Fruit fly (Drosophila melanogaster) whole organism, embryonic: Measurements from ENCODE around the gene MICU3.

ENCODE experiments used
- Abd-B ChIP-seq: fragments of 200-800 bp; sonication (Bioruptor generic); optimal IDR thresholded peaks from 2 replicates; lab custom pipeline; 2018; ENCODE audit warnings: missing biosample characterization, mild to moderate bottlenecking, missing genetic modification characterization, moderate library complexity
- CG10959 ChIP-seq: fragments of 200-800 bp; sonication (Bioruptor generic); IDR thresholded peaks from 2 replicates; pipeline ENCODE4 v1.3.6; 2022; ENCODE audit warnings: missing biosample characterization, missing genetic modification characterization
- CG11695 ChIP-seq: fragments of 200-800 bp; sonication (Bioruptor generic); IDR thresholded peaks from 3 replicates; pipeline ENCODE4 v1.3.6; 2022; ENCODE audit warnings: missing biosample characterization, missing genetic modification characterization
- CG12659 ChIP-seq: fragments of 200-800 bp; sonication (Bioruptor generic); optimal IDR thresholded peaks from 3 replicates; lab custom pipeline; 2017; ENCODE audit warnings: mild to moderate bottlenecking, missing biosample characterization, missing genetic modification reagents, missing genetic modification characterization
- CG13424 ChIP-seq: fragments of 200-800 bp; sonication (Bioruptor generic); optimal IDR thresholded peaks from 2 replicates; lab custom pipeline; 2019; ENCODE audit warnings: missing biosample characterization, mild to moderate bottlenecking, missing genetic modification characterization, moderate library complexity
- CG14667 ChIP-seq: fragments of 200-800 bp; sonication (Bioruptor generic); IDR thresholded peaks from 2 replicates; pipeline ENCODE4 v1.3.6; 2022; ENCODE audit warnings: missing biosample characterization, missing genetic modification characterization
- CG1602 ChIP-seq: fragments of 200-800 bp; sonication (Bioruptor generic); optimal IDR thresholded peaks from 3 replicates; lab custom pipeline; 2016; ENCODE audit warnings: missing biosample characterization, missing genetic modification characterization
- CG17802 ChIP-seq: fragments of 200-800 bp; sonication (Bioruptor generic); optimal IDR thresholded peaks from 2 replicates; lab custom pipeline; 2018; ENCODE audit warnings: missing biosample characterization, mild to moderate bottlenecking, missing genetic modification characterization, moderate library complexity
- CG18262 ChIP-seq: fragments of 200-800 bp; optimal IDR thresholded peaks from 3 replicates; lab custom pipeline; 2019; ENCODE audit warnings: missing biosample characterization, mild to moderate bottlenecking, missing genetic modification characterization, moderate library complexity
- CG18599 ChIP-seq: fragments of 200-800 bp; sonication (Bioruptor generic); optimal IDR thresholded peaks from 3 replicates; lab custom pipeline; 2017; ENCODE audit warnings: missing biosample characterization, missing genetic modification characterization, mild to moderate bottlenecking, moderate library complexity, missing genetic modification reagents
- CG2120 ChIP-seq: fragments of 200-800 bp; sonication (Bioruptor generic); optimal IDR thresholded peaks from 3 replicates; lab custom pipeline; 2016; ENCODE audit warnings: missing biosample characterization, missing genetic modification characterization
- CG34422 ChIP-seq: fragments of 200-800 bp; sonication (Bioruptor generic); IDR thresholded peaks from 3 replicates; pipeline ENCODE4 v1.3.6; 2022; ENCODE audit warnings: missing biosample characterization, missing genetic modification characterization
- CG4854 ChIP-seq: fragments of 200-800 bp; sonication (Bioruptor generic); optimal IDR thresholded peaks from 2 replicates; lab custom pipeline; 2016; ENCODE audit warnings: missing biosample characterization, missing genetic modification characterization, inconsistent platforms
- CG5953 ChIP-seq: fragments of 200-800 bp; sonication (Bioruptor generic); IDR thresholded peaks from 2 replicates; pipeline ENCODE4 v1.3.6; 2022; ENCODE audit warnings: missing biosample characterization, missing genetic modification characterization
- CG7839 ChIP-seq: fragments of 200-800 bp; sonication (Bioruptor generic); optimal IDR thresholded peaks from 3 replicates; lab custom pipeline; 2018; ENCODE audit warnings: missing biosample characterization, mild to moderate bottlenecking, missing genetic modification characterization, moderate library complexity
- CG7987 ChIP-seq: fragments of 200-800 bp; sonication (Bioruptor generic); optimal IDR thresholded peaks from 2 replicates; lab custom pipeline; 2018; ENCODE audit warnings: missing biosample characterization, mild to moderate bottlenecking, missing genetic modification characterization, moderate library complexity
- CG8281 ChIP-seq: fragments of 200-800 bp; sonication (Bioruptor generic); optimal IDR thresholded peaks from 2 replicates; lab custom pipeline; 2018; ENCODE audit warnings: missing biosample characterization, mild to moderate bottlenecking, missing genetic modification characterization, moderate library complexity
- CG9215 ChIP-seq: fragments of 200-800 bp; sonication (Bioruptor generic); IDR thresholded peaks from 2 replicates; pipeline ENCODE4 v1.3.6; 2022; ENCODE audit warnings: missing biosample characterization, missing genetic modification characterization
- CG9932 ChIP-seq: fragments of 200-800 bp; sonication (Bioruptor generic); IDR thresholded peaks from 2 replicates; pipeline ENCODE4 v1.3.6; 2022; ENCODE audit warnings: missing biosample characterization, missing genetic modification characterization
- Dek ChIP-seq: fragments of 200-800 bp; sonication (Bioruptor generic); optimal IDR thresholded peaks from 3 replicates; lab custom pipeline; 2019; ENCODE audit warnings: missing biosample characterization, mild to moderate bottlenecking, missing genetic modification characterization, moderate library complexity
- Dref ChIP-seq: fragments of 200-800 bp; sonication (Bioruptor generic); IDR thresholded peaks from 2 replicates; pipeline ENCODE4 v1.3.6; 2022; ENCODE audit warnings: missing biosample characterization, missing genetic modification characterization
- E2f1 ChIP-seq: fragments of 200-800 bp; sonication (Bioruptor generic); IDR thresholded peaks from 2 replicates; pipeline ENCODE4 v1.3.6; 2022; ENCODE audit warnings: missing biosample characterization, missing genetic modification characterization
- Ets65A ChIP-seq: fragments of 200-800 bp; sonication (Bioruptor generic); peaks from one replicate; lab custom pipeline; 2016; ENCODE audit warnings: missing biosample characterization, missing genetic modification characterization
- HmgZ ChIP-seq: fragments of 200-800 bp; sonication (Bioruptor generic); optimal IDR thresholded peaks from 2 replicates; lab custom pipeline; 2018; ENCODE audit warnings: missing biosample characterization, mild to moderate bottlenecking, missing genetic modification characterization
- Hr39 ChIP-seq: fragments of >200 bp; optimal IDR thresholded peaks from 2 replicates; lab custom pipeline; 2017
- Jarid2 ChIP-seq: fragments of 200-800 bp; sonication (Bioruptor generic); optimal IDR thresholded peaks from 3 replicates; lab custom pipeline; 2017; ENCODE audit warnings: mild to moderate bottlenecking, missing biosample characterization, missing genetic modification reagents, missing genetic modification characterization
- Lhr ChIP-seq: fragments of 200-800 bp; sonication (Bioruptor generic); optimal IDR thresholded peaks from 3 replicates; lab custom pipeline; 2017; ENCODE audit warnings: mild to moderate bottlenecking, missing biosample characterization, missing genetic modification reagents, missing genetic modification characterization
- NC2β ChIP-seq: fragments of 200-800 bp; sonication (Bioruptor generic); optimal IDR thresholded peaks from 2 replicates; lab custom pipeline; 2016; ENCODE audit warnings: missing biosample characterization, missing genetic modification characterization
- NFAT ChIP-seq: fragments of 200-800 bp; sonication (Bioruptor generic); IDR thresholded peaks from 2 replicates; pipeline ENCODE4 v1.3.6; 2022; ENCODE audit warnings: missing biosample characterization, missing genetic modification characterization
- Oaz ChIP-seq: fragments of 200-800 bp; sonication (Bioruptor generic); IDR thresholded peaks from 2 replicates; pipeline ENCODE4 v1.3.6; 2022; ENCODE audit warnings: missing biosample characterization, missing genetic modification characterization
- Rx ChIP-seq: fragments of 200-800 bp; sonication (Bioruptor generic); IDR thresholded peaks from 2 replicates; pipeline ENCODE4 v1.3.6; 2022; ENCODE audit warnings: missing biosample characterization, missing genetic modification characterization
- Side ChIP-seq: fragments of 200-800 bp; sonication (Bioruptor generic); optimal IDR thresholded peaks from 2 replicates; lab custom pipeline; 2016; ENCODE audit warnings: missing biosample characterization, missing genetic modification characterization
- Sry-δ ChIP-seq: fragments of 200-800 bp; sonication (Bioruptor generic); optimal IDR thresholded peaks from 2 replicates; lab custom pipeline; 2016; ENCODE audit warnings: missing biosample characterization, missing genetic modification characterization
- Tbp ChIP-seq: fragments of >200 bp; optimal IDR thresholded peaks from 2 replicates; lab custom pipeline; 2018; ENCODE audit warnings: missing biosample characterization, missing genetic modification characterization
- Trl ChIP-seq, 3 experiments: fragments of >200 bp in 2 of 3; fragments of 200-800 bp in 1 of 3; sonication (Bioruptor generic) in 1 of 3; optimal IDR thresholded peaks; 2 replicates in 1 of 3; 3 replicates in 2 of 3; lab custom pipeline; 2016 to 2017; ENCODE audit warnings: missing biosample characterization in 1 of 3, missing genetic modification characterization in 1 of 3
- Usf ChIP-seq: fragments of 200-800 bp; sonication (Bioruptor generic); optimal IDR thresholded peaks from 2 replicates; lab custom pipeline; 2017; ENCODE audit warnings: missing genotype, missing biosample characterization, missing genetic modification characterization
- ab ChIP-seq: fragments of 200-800 bp; sonication (Bioruptor generic); optimal IDR thresholded peaks from 2 replicates; lab custom pipeline; 2016; ENCODE audit warnings: missing biosample characterization, missing genetic modification characterization
- bbx ChIP-seq: fragments of 200-800 bp; sonication (Bioruptor generic); IDR thresholded peaks from 2 replicates; pipeline ENCODE4 v1.3.6; 2022; ENCODE audit warnings: missing biosample characterization, missing genetic modification characterization; ENCODE audit not compliant: partially characterized antibody
- croc ChIP-seq: fragments of 200-800 bp; sonication (Bioruptor generic); conservative IDR thresholded peaks from 3 replicates; pipeline ENCODE4 v1.3.6; 2022; ENCODE audit warnings: missing biosample characterization, missing genetic modification characterization
- en ChIP-seq: fragments of 200-800 bp; sonication (Bioruptor generic); optimal IDR thresholded peaks from 2 replicates; lab custom pipeline; 2016; ENCODE audit warnings: missing biosample characterization, missing genetic modification characterization
- kni ChIP-seq: fragments of 200-800 bp; sonication (Bioruptor generic); optimal IDR thresholded peaks from 3 replicates; lab custom pipeline; 2017; ENCODE audit warnings: mild to moderate bottlenecking, missing biosample characterization, missing genetic modification reagents, missing genetic modification characterization
- psq ChIP-seq: fragments of 200-800 bp; sonication (Bioruptor generic); optimal IDR thresholded peaks from 2 replicates; lab custom pipeline; 2017; ENCODE audit warnings: missing biosample characterization, missing genetic modification characterization
- scrt ChIP-seq: fragments of 200-800 bp; sonication (Bioruptor generic); optimal IDR thresholded peaks from 2 replicates; lab custom pipeline; 2018; ENCODE audit warnings: missing biosample characterization, mild to moderate bottlenecking, missing genetic modification characterization, moderate library complexity
- sens ChIP-seq: fragments of 200-800 bp; sonication (Bioruptor generic); peaks from one replicate; lab custom pipeline; 2016; ENCODE audit warnings: missing biosample characterization, missing genetic modification characterization
- shn ChIP-seq: fragments of 200-800 bp; sonication (Bioruptor generic); optimal IDR thresholded peaks from 3 replicates; lab custom pipeline; 2016; ENCODE audit warnings: missing biosample characterization, missing genetic modification characterization
- sima ChIP-seq: fragments of 200-800 bp; sonication (Bioruptor generic); optimal IDR thresholded peaks from 2 replicates; lab custom pipeline; 2016; ENCODE audit warnings: missing biosample characterization, missing genetic modification characterization
- ssp ChIP-seq: fragments of 200-800 bp; sonication (Bioruptor generic); IDR thresholded peaks from 2 replicates; pipeline ENCODE4 v1.3.6; 2022; ENCODE audit warnings: missing biosample characterization, missing genetic modification characterization
- stwl ChIP-seq: fragments of 200-800 bp; sonication (Bioruptor generic); optimal IDR thresholded peaks from 3 replicates; lab custom pipeline; 2018; ENCODE audit warnings: missing biosample characterization, mild to moderate bottlenecking, missing genetic modification characterization, moderate library complexity
- trh ChIP-seq: fragments of 200-800 bp; sonication (Bioruptor generic); optimal IDR thresholded peaks from 2 replicates; lab custom pipeline; 2016; ENCODE audit warnings: missing biosample characterization, missing genetic modification characterization
- twi ChIP-seq: fragments of 200-800 bp; optimal IDR thresholded peaks from 2 replicates; lab custom pipeline; 2019; ENCODE audit warnings: missing biosample characterization, mild to moderate bottlenecking, missing genetic modification characterization, moderate library complexity
- z ChIP-seq: fragments of 200-800 bp; sonication (Bioruptor generic); IDR thresholded peaks from 3 replicates; pipeline ENCODE4 v1.3.6; 2022; ENCODE audit warnings: missing biosample characterization, missing genetic modification characterization

The MICU3 gene

dm6 chr3R:19890340-19890998 lies 43.4 kb downstream of the MICU3 start, which contains the start of gene CG4733 (continued):
- TF ChIP-seq HmgZ (tag; lab: Kevin White, UChicago): no peak
- TF ChIP-seq croc (GFP tag; lab: Robert Waterston, UW): no peak
- no peak for TF ChIP-seq psq (GFP tag; lab: Kevin White, UChicago)
- no peak for TF ChIP-seq Abd-B (GFP tag; lab: Kevin White, UChicago)
- no peak for TF ChIP-seq ab
- no peak for TF ChIP-seq CG18599 (GFP tag; lab: Kevin White, UChicago)
- no peak for TF ChIP-seq Tbp
- TF ChIP-seq Lhr (GFP tag; lab: Kevin White, UChicago): no peak
- TF ChIP-seq Ets65A (GFP tag; lab: Kevin White, UChicago): peak; percentile 67
- no peak for TF ChIP-seq CG5953
- peak; percentile 31 for TF ChIP-seq CG12659
- no peak for TF ChIP-seq ssp (GFP tag; lab: Robert Waterston, UW)
- no peak for TF ChIP-seq CG9215 (GFP tag; lab: Robert Waterston, UW)
- no peak for TF ChIP-seq kni
- no peak for TF ChIP-seq trh
- TF ChIP-seq CG9932 (GFP tag; lab: Robert Waterston, UW): 0 out of 2 replicates have a peak, but pooled peaks have one; percentile 11
- no peak for TF ChIP-seq scrt (GFP tag; lab: Kevin White, UChicago)
- TF ChIP-seq CG7987: no peak
- 0 out of 2 replicates have a peak, but pooled peaks have one; percentile 17 for TF ChIP-seq bbx
- TF ChIP-seq CG8281 (tag; lab: Kevin White, UChicago): no peak
- no peak for TF ChIP-seq CG4854
- no peak for TF ChIP-seq CG14667 (GFP tag; lab: Robert Waterston, UW)
- peak; percentile 5 for TF ChIP-seq shn (GFP tag; lab: Kevin White, UChicago)
- no peak for TF ChIP-seq sima (GFP tag; lab: Kevin White, UChicago)
- TF ChIP-seq Hr39 (lab: Kevin White, UChicago): no peak
- no peak for TF ChIP-seq CG17802
- peak; percentile 57 for TF ChIP-seq sens (GFP tag; lab: Kevin White, UChicago)
- TF ChIP-seq NC2β (GFP tag; lab: Kevin White, UChicago): no peak
- no peak for TF ChIP-seq E2f1 (GFP tag; lab: Robert Waterston, UW)
- TF ChIP-seq Jarid2 (GFP tag; lab: Kevin White, UChicago): peak; percentile 60
- no peak for TF ChIP-seq CG10959 (GFP tag; lab: Robert Waterston, UW)
- no peak for TF ChIP-seq Rx (GFP tag; lab: Robert Waterston, UW)
- peak; percentile 46; the same call in 1 of the 3 replicates for TF ChIP-seq CG11695 (GFP tag; lab: Robert Waterston, UW)
- TF ChIP-seq CG2120 (GFP tag; lab: Kevin White, UChicago): peak; percentile 32
- TF ChIP-seq stwl: no peak
- no peak for TF ChIP-seq en (GFP tag; lab: Kevin White, UChicago)
- peak; percentile 10 for TF ChIP-seq CG7839 (tag; lab: Kevin White, UChicago)
- no peak for TF ChIP-seq Dref (GFP tag; lab: Robert Waterston, UW)
- TF ChIP-seq twi (tag; lab: Kevin White, UChicago): peak; percentile 2
- TF ChIP-seq z: peak; percentile 15; the same call in 1 of the 3 replicates
- peak in 1 of 2 experiments; percentile 49 for TF ChIP-seq Trl (optimal IDR thresholded peaks at IDR 0.05; lab: Kevin White, UChicago)
- TF ChIP-seq Trl (GFP tag; optimal IDR thresholded peaks at IDR 0.05; lab: Kevin White, UChicago): no peak
- TF ChIP-seq CG13424 (tag; lab: Kevin White, UChicago): peak; percentile 26
- TF ChIP-seq NFAT (GFP tag; lab: Robert Waterston, UW): no peak
- no peak for TF ChIP-seq Sry-δ (GFP tag; lab: Kevin White, UChicago)
- no peak for TF ChIP-seq Side (GFP tag; lab: Kevin White, UChicago)
- TF ChIP-seq Oaz (GFP tag; lab: Robert Waterston, UW): no peak
- no peak for TF ChIP-seq CG34422 (GFP tag; lab: Robert Waterston, UW)
- TF ChIP-seq CG1602: no peak
- peak; percentile 19 for TF ChIP-seq Dek
- no peak for TF ChIP-seq Usf (GFP tag; lab: Kevin White, UChicago)
- peak; percentile 43 for TF ChIP-seq CG18262 (tag; lab: Kevin White, UChicago)
